Fruit fly (Drosophila melanogaster): ENCODE results near the gene CG11322.

The CG11322 gene

dm6 chr2L:6773645-6774044 is 14.2 kb upstream of the CG11322 start, which contains the start of gene CG17378 (continued):
- TF ChIP-seq CG6272 (GFP tag; IDR thresholded peaks at IDR 0.05) (no peak), slbo (GFP tag; IDR thresholded peaks at IDR 0.05) (no peak), inv (GFP tag; IDR thresholded peaks at IDR 0.05; ENCODE audit: partially characterized antibody) (no peak), ewg (GFP tag; optimal IDR thresholded peaks at IDR 0.05) (no peak), CG16813 (GFP tag; IDR thresholded peaks at IDR 0.05; ENCODE audit: partially characterized antibody) (no peak), dm (GFP tag; optimal IDR thresholded peaks at IDR 0.05) (no peak), nau (GFP tag; optimal IDR thresholded peaks at IDR 0.05) (no peak), CG9797 (GFP tag; optimal IDR thresholded peaks at IDR 0.05) (no peak), MBD-R2 (GFP tag; IDR thresholded peaks at IDR 0.05) (no peak), tx (GFP tag; optimal IDR thresholded peaks at IDR 0.05) (no peak), CG17568 (GFP tag; optimal IDR thresholded peaks at IDR 0.05) (no peak), cg (GFP tag; optimal IDR thresholded peaks at IDR 0.05) (no peak), crc (GFP tag; optimal IDR thresholded peaks at IDR 0.05) (no peak), CG5245 (GFP tag; optimal IDR thresholded peaks at IDR 0.05) (no peak), CG4820 (GFP tag; optimal IDR thresholded peaks at IDR 0.05) (no peak), peb (GFP tag; IDR thresholded peaks at IDR 0.05) (no peak), CG12769 (tag; optimal IDR thresholded peaks at IDR 0.05) (peak; percentile 60), CG8089 (GFP tag; optimal IDR thresholded peaks at IDR 0.05) (no peak), Spps (tag; optimal IDR thresholded peaks at IDR 0.05) (no peak), lola (GFP tag; optimal IDR thresholded peaks at IDR 0.05) (no peak), CG15269 (tag; optimal IDR thresholded peaks at IDR 0.05) (no peak), dpn (GFP tag; optimal IDR thresholded peaks at IDR 0.05) (no peak), CG32532 (GFP tag; IDR thresholded peaks at IDR 0.05) (no peak), Atf3 (GFP tag; optimal IDR thresholded peaks at IDR 0.05) (no peak), croc (GFP tag; conservative IDR thresholded peaks at IDR 0.05) (no peak), Bgb (GFP tag; IDR thresholded peaks at IDR 0.05; ENCODE audit: partially characterized antibody) (peak; percentile 49; the same call in 1 of the 2 replicates), CG11456 (GFP tag; IDR thresholded peaks at IDR 0.05) (no peak), sc (optimal IDR thresholded peaks at IDR 0.05) (no peak), sc (GFP tag; optimal IDR thresholded peaks at IDR 0.05) (no peak), z (GFP tag; IDR thresholded peaks at IDR 0.05) (no peak), ci (GFP tag; IDR thresholded peaks at IDR 0.05) (0 out of 3 replicates have a peak, but pooled peaks have one; percentile 16), fd64A (GFP tag; optimal IDR thresholded peaks at IDR 0.05) (no peak), Eip74EF (GFP tag; optimal IDR thresholded peaks at IDR 0.05) (no peak), Doc2 (GFP tag; IDR thresholded peaks at IDR 0.05) (no peak), Atf-2 (GFP tag; optimal IDR thresholded peaks at IDR 0.05) (no peak), Sox102F (GFP tag; optimal IDR thresholded peaks at IDR 0.05) (no peak), CG11560 (tag; IDR thresholded peaks at IDR 0.05) (no peak), Bdp1 (GFP tag; optimal IDR thresholded peaks at IDR 0.05) (no peak), ftz-f1 (GFP tag; optimal IDR thresholded peaks at IDR 0.05) (peak; percentile 55), da (GFP tag; optimal IDR thresholded peaks at IDR 0.05) (no peak), al (GFP tag; IDR thresholded peaks at IDR 0.05) (no peak), prd (optimal IDR thresholded peaks at IDR 0.05) (no peak), prd (GFP tag; IDR thresholded peaks at IDR 0.05) (no peak), zen2 (GFP tag; IDR thresholded peaks at IDR 0.05; ENCODE audit: partially characterized antibody) (no peak), Meics (GFP tag; optimal IDR thresholded peaks at IDR 0.05) (no peak), Gug (GFP tag; IDR thresholded peaks at IDR 0.05) (no peak), CG15514 (GFP tag; optimal IDR thresholded peaks at IDR 0.05) (peak; percentile 20), onecut (GFP tag; IDR thresholded peaks at IDR 0.05) (peak; percentile 83), Drgx (GFP tag; IDR thresholded peaks at IDR 0.05) (no peak), CG8281 (tag; optimal IDR thresholded peaks at IDR 0.05) (no peak), CG32767 (GFP tag; IDR thresholded peaks at IDR 0.05) (0 out of 2 replicates have a peak, but pooled peaks have one; percentile 7), Rfx (GFP tag; IDR thresholded peaks at IDR 0.05) (peak; percentile 22; the same call in 1 of the 2 replicates)

Data from whole organism, embryonic.